Worm (Caenorhabditis elegans) whole organism, midembryonic: ENCODE results near the gene btb-2.

Experiments
- T22C8.4 ChIP-seq: fragments of 200-800 bp; sonication (Bioruptor generic); IDR thresholded peaks from 2 replicates; pipeline ENCODE4 v1.3.6; 2022; ENCODE audit warnings: missing genetic modification characterization, missing compliant biosample characterization
- cog-1 ChIP-seq: sonication (generic microtip); optimal IDR thresholded peaks from 2 replicates; lab custom pipeline; 2016; ENCODE audit warnings: missing genetic modification characterization, missing compliant biosample characterization
- med-1 ChIP-seq: sonication (generic microtip); optimal IDR thresholded peaks from 2 replicates; lab custom pipeline; 2017; ENCODE audit warnings: missing genetic modification characterization, mild to moderate bottlenecking, missing compliant biosample characterization, antibody characterized with exemption, missing genetic modification reagents; ENCODE audit not compliant: insufficient read depth
- ref-1 ChIP-seq: fragments of 200-800 bp; sonication (Bioruptor generic); conservative IDR thresholded peaks from 2 replicates; pipeline ENCODE4 v1.3.6; 2022; ENCODE audit warnings: missing genetic modification reagents, missing genetic modification characterization, missing compliant biosample characterization
- ztf-29 ChIP-seq: fragments of 200-800 bp; sonication (Bioruptor generic); IDR thresholded peaks from 2 replicates; pipeline ENCODE4 v1.3.6; 2022; ENCODE audit warnings: missing genetic modification reagents, missing genetic modification characterization, missing compliant biosample characterization

- TF ChIP-seq ref-1 (no peak), T22C8.4 (GFP tag; lab: Robert Waterston, UW) (no peak), cog-1 (tag; lab: Kevin White, UChicago) (no peak), ztf-29 (0 out of 2 replicates have a peak, but pooled peaks have one; percentile 47), med-1 (GFP tag; lab: Kevin White, UChicago) (no peak)
Observed at ce11 chrII:6409098-6409497, 7.3 kb downstream of the btb-2 start.
